Worm (Caenorhabditis elegans): ENCODE results near the gene glb-6.

glb-6 gene

DNA sequence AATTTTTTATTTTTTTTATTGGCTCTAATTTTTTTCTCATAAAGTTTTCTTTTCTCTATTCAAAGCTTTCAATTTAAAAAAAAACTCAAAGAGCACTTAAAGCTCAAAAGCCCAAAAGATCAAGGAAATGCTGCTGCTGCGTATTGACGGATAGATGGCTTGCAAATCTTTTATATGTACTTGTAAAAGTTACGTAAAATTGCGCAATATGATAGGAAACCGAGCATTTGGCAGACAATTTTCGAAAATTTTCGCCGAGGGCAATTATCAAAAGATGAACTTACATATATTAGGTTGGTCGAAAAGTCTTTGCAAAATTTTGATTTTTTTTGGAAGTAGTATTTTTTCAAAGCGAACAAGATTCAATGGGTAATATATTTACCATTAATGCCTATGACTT is 21.8 kb downstream of the glb-6 start:
- TF ChIP-seq C38D4.7 (GFP tag; optimal IDR thresholded peaks at IDR 0.05), result no peak
- no peak for TF ChIP-seq sox-2 (GFP tag; IDR thresholded peaks at IDR 0.05)
- TF ChIP-seq ceh-45 (GFP tag; IDR thresholded peaks at IDR 0.05), result no peak
- no peak for TF ChIP-seq ceh-18 (tag; optimal IDR thresholded peaks at IDR 0.05)
- TF ChIP-seq unc-86 (tag; optimal IDR thresholded peaks at IDR 0.05), result no peak
- no peak for TF ChIP-seq elt-4 (tag; optimal IDR thresholded peaks at IDR 0.05)
- TF ChIP-seq mec-3 (tag; optimal IDR thresholded peaks at IDR 0.05; ENCODE audit: borderline replicate concordance), result no peak
- TF ChIP-seq ceh-22 (tag; optimal IDR thresholded peaks at IDR 0.05), result no peak

DNA sequence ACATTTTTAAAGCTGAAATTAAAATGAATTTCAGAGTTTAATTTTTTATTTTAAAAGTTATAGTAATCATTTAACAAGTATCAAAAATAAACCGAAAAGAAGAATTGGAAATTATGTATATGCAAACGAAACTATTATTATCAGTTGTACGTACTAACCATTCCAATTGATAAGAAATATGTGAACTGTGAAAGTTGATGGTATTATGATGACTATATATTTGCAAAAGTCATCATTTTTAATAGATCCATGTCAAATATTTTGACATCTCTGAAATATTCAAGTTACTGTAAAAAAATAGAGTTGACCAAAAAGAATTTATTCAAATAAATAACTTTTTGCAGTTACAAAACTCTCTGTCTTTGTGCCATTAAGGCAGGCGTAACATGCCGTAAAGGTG is 22.3 kb downstream of the glb-6 start, which contains the start of gene ugt-48:
Gene ugt-48 (minus strand): TSS at position 12 of the 400 bp plus-strand sequence.
- TF ChIP-seq ref-2 (tag; optimal IDR thresholded peaks at IDR 0.05) (no peak), ceh-30 (tag; optimal IDR thresholded peaks at IDR 0.05) (no peak), npax-4 (tag; optimal IDR thresholded peaks at IDR 0.05) (no peak), pag-3 (tag; optimal IDR thresholded peaks at IDR 0.05; ENCODE audit: borderline replicate concordance) (no peak), hlh-30 (tag; optimal IDR thresholded peaks at IDR 0.05; ENCODE audit: insufficient read depth) (no peak), hlh-13 (GFP tag; optimal IDR thresholded peaks at IDR 0.05) (no peak), sox-2 (GFP tag; IDR thresholded peaks at IDR 0.05) (no peak), mec-3 (tag; optimal IDR thresholded peaks at IDR 0.05; ENCODE audit: borderline replicate concordance) (no peak)

DNA sequence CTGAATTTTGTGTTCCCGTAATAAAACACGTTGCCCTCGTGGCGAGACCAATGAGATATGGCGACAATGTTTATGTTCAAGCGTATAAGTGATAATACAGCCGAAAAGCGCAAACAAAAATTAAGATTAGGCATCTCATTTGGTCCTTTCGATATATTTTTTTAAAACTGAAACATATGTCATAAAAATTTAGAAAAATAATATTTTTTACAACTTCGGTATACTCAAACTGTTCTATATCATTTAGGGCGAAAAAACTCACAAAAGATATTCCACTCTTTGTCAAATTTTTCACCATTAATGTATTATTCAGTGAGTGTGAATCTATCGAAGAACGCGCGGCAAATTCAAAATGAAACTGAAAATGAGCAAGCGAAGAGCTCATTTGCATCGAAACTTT is 31.8 kb downstream of the glb-6 start, which contains the start of gene cft-1:
Gene cft-1 (plus strand): TSS at position 301 of the 400 bp plus-strand sequence.
- TF ChIP-seq T23F11.4 (GFP tag; optimal IDR thresholded peaks at IDR 0.05) (no peak), C08G9.2 (tag; optimal IDR thresholded peaks at IDR 0.05) (no peak), ceh-34 (tag; optimal IDR thresholded peaks at IDR 0.05) (no peak), lin-11 (tag; optimal IDR thresholded peaks at IDR 0.05) (no peak), ceh-22 (tag; optimal IDR thresholded peaks at IDR 0.05) (no peak), ceh-30 (tag; optimal IDR thresholded peaks at IDR 0.05) (no peak), pros-1 (tag; optimal IDR thresholded peaks at IDR 0.05) (no peak), syd-9 (tag; optimal IDR thresholded peaks at IDR 0.05) (no peak), ahr-1 (tag; optimal IDR thresholded peaks at IDR 0.05) (no peak), tbx-2 (tag; optimal IDR thresholded peaks at IDR 0.05) (no peak)

DNA sequence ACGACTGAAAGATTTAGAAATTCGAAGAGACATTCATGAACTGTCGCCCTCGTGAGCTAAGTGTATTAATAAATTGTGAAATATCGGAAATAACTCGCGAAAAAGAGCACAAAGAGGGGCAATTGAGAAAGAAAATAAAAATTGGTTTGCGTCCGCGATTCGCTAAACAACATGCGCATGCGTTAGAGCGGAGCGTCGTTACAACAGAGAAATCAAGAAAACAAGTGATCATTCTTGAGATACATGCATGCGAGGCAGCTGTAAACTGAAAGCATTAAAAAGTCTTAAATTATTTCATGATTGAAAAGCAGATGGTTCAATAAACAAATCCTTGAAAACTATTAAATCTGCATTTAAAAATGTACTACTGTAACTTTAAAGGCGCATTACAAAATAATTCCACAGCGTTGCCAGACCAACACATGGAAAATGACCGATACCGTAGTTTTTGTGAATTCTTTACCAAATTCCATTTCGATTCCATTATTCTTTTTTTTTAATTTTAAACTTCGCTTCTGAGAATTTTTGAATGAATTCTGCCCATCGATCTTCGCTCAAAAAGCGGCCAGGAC is 34.0 kb downstream of the glb-6 start, which contains the start of the genes cox-16 and syp-2:
Gene cox-16 (minus strand): TSS at position 4 of the 572 bp plus-strand sequence.
Gene syp-2 (plus strand): TSS at position 248 of the 572 bp plus-strand sequence.
- TF ChIP-seq fkh-10 (GFP tag; optimal IDR thresholded peaks at IDR 0.05), result no peak
- no peak for TF ChIP-seq lin-11 (tag; optimal IDR thresholded peaks at IDR 0.05)

DNA sequence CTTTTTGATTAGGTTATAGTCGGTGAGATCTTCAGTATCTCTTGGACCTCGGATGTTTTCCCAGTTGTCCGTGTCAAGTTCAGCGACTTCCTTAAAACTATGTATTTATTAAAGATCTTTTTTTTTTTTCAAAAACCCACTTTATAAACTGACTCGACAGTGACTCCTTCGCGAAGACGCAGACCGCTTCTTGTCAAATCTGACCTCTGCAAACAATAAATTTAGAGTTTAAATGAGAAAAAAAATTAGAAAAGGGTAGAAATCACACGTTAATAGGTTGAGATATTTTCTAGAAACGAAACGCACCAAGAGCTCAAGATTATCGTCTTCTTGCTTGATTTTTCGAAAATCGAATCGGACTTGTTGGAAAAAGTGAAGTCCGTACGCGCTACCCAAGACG is 34.6 kb downstream of the glb-6 start, which contains the start of gene C24G6.8:
Gene C24G6.8 (minus strand): TSS at position 101 of the 400 bp plus-strand sequence.
- TF ChIP-seq fkh-6 (tag; optimal IDR thresholded peaks at IDR 0.05) (no peak), npax-4 (tag; optimal IDR thresholded peaks at IDR 0.05) (no peak), ceh-30 (tag; optimal IDR thresholded peaks at IDR 0.05) (no peak), tbx-7 (tag; optimal IDR thresholded peaks at IDR 0.05) (no peak), gmeb-2 (tag; optimal IDR thresholded peaks at IDR 0.05) (no peak), hlh-15 (tag; optimal IDR thresholded peaks at IDR 0.05) (no peak), eyg-1 (tag; optimal IDR thresholded peaks at IDR 0.05) (no peak), zip-5 (tag; optimal IDR thresholded peaks at IDR 0.05) (no peak), ceh-18 (tag; optimal IDR thresholded peaks at IDR 0.05) (no peak), F13H6.1 (tag; optimal IDR thresholded peaks at IDR 0.05) (no peak), dve-1 (tag; optimal IDR thresholded peaks at IDR 0.05) (no peak), C08G9.2 (tag; optimal IDR thresholded peaks at IDR 0.05) (no peak), ttx-3 (tag; optimal IDR thresholded peaks at IDR 0.05) (no peak), pax-1 (tag; optimal IDR thresholded peaks at IDR 0.05) (no peak), ref-2 (tag; optimal IDR thresholded peaks at IDR 0.05) (no peak), ama-1 (optimal IDR thresholded peaks at IDR 0.05) (no peak), pat-9 (tag; optimal IDR thresholded peaks at IDR 0.05) (no peak), ceh-14 (tag; optimal IDR thresholded peaks at IDR 0.05) (no peak), fkh-10 (GFP tag; optimal IDR thresholded peaks at IDR 0.05) (no peak)
